Worm (Caenorhabditis elegans) whole organism, L3 larva: ENCODE results near the gene pqn-75.
"Not testable (repeated sequence)": the region's sequence is repeated elsewhere in the genome, so short reads cannot be mapped to it uniquely, and the experiment has no call there.

Experiments
- R02D3.7 ChIP-seq: fragments of 150-350 bp; optimal IDR thresholded peaks from 2 replicates; lab custom pipeline; 2014; ENCODE audit warnings: missing biosample characterization, missing genetic modification characterization
- aly-2 ChIP-seq: fragments of 150-350 bp; optimal IDR thresholded peaks from 2 replicates; lab custom pipeline; 2014; ENCODE audit warnings: missing biosample characterization, missing genetic modification characterization
- ama-1 ChIP-seq: fragments of 150-350 bp; optimal IDR thresholded peaks from 2 replicates; lab custom pipeline; 2018
- ceh-9 ChIP-seq: sonication (generic microtip); optimal IDR thresholded peaks from 2 replicates; lab custom pipeline; 2018; ENCODE audit warnings: missing biosample characterization, missing genetic modification characterization
- daf-12 ChIP-seq: fragments of 150-350 bp; optimal IDR thresholded peaks from 2 replicates; lab custom pipeline; 2014; ENCODE audit warnings: missing biosample characterization, missing genetic modification reagents, missing genetic modification characterization
- egl-5 ChIP-seq: fragments of 150-350 bp; optimal IDR thresholded peaks from 2 replicates; lab custom pipeline; 2017; ENCODE audit warnings: missing biosample characterization, missing genetic modification reagents, missing genetic modification characterization, inconsistent platforms
- elt-1 ChIP-seq: fragments of 150-350 bp; optimal IDR thresholded peaks from 2 replicates; lab custom pipeline; 2014; ENCODE audit warnings: missing biosample characterization, missing genetic modification characterization
- elt-2 ChIP-seq: sonication (generic microtip); optimal IDR thresholded peaks from 2 replicates; lab custom pipeline; 2016; ENCODE audit warnings: missing genetic modification reagents, mild to moderate bottlenecking, missing genetic modification characterization, missing compliant biosample characterization
- elt-3 ChIP-seq, 3 experiments: fragments of 150-350 bp in 1 of 3; sonication (generic microtip) in 2 of 3; optimal IDR thresholded peaks; 2 replicates in 2 of 3; 4 replicates in 1 of 3; lab custom pipeline; 2014 to 2017; ENCODE audit warnings: missing biosample characterization in 3 of 3, missing genetic modification characterization in 3 of 3
- eor-1 ChIP-seq, 2 experiments: fragments of 150-350 bp; optimal IDR thresholded peaks; 2 replicates each; lab custom pipeline; 2014 to 2018; ENCODE audit warnings: missing biosample characterization in 2 of 2, missing genetic modification characterization in 2 of 2
- fkh-10 ChIP-seq: sonication (generic microtip); optimal IDR thresholded peaks from 2 replicates; lab custom pipeline; 2017; ENCODE audit warnings: missing biosample characterization, missing genetic modification reagents, missing genetic modification characterization
- jun-1 ChIP-seq: fragments of 150-350 bp; optimal IDR thresholded peaks from 2 replicates; lab custom pipeline; 2014; ENCODE audit warnings: missing biosample characterization, missing genetic modification reagents, missing genetic modification characterization
- mdl-1 ChIP-seq: fragments of 150-350 bp; optimal IDR thresholded peaks from 2 replicates; lab custom pipeline; 2014; ENCODE audit warnings: missing biosample characterization, missing genetic modification characterization
- nhr-11 ChIP-seq: fragments of 150-350 bp; optimal IDR thresholded peaks from 2 replicates; lab custom pipeline; 2014; ENCODE audit warnings: missing biosample characterization, missing genetic modification characterization
- nhr-12 ChIP-seq: fragments of 150-350 bp; optimal IDR thresholded peaks from 2 replicates; lab custom pipeline; 2014; ENCODE audit warnings: missing biosample characterization, missing genetic modification characterization
- nhr-23 ChIP-seq: fragments of 150-350 bp; optimal IDR thresholded peaks from 2 replicates; lab custom pipeline; 2014; ENCODE audit warnings: missing biosample characterization, missing genetic modification reagents, missing genetic modification characterization
- nhr-25 ChIP-seq: sonication (generic microtip); optimal IDR thresholded peaks from 2 replicates; lab custom pipeline; 2017; ENCODE audit warnings: missing biosample characterization, missing genetic modification characterization
- nhr-67 ChIP-seq: fragments of 150-350 bp; optimal IDR thresholded peaks from 2 replicates; lab custom pipeline; 2014; ENCODE audit warnings: missing biosample characterization, missing genetic modification characterization
- pha-4 ChIP-seq: fragments of 150-350 bp; optimal IDR thresholded peaks from 2 replicates; lab custom pipeline; 2014; ENCODE audit warnings: missing biosample characterization, missing genetic modification reagents, missing genetic modification characterization
- pqm-1 ChIP-seq: fragments of 150-350 bp; optimal IDR thresholded peaks from 2 replicates; lab custom pipeline; 2017; ENCODE audit warnings: missing biosample characterization, missing genetic modification characterization, inconsistent platforms
- sea-2 ChIP-seq: fragments of 150-350 bp; sonication (generic microtip); optimal IDR thresholded peaks from 4 replicates; lab custom pipeline; 2014; ENCODE audit warnings: missing biosample characterization, missing genetic modification reagents, missing genetic modification characterization
- skn-1 ChIP-seq: fragments of 150-350 bp; optimal IDR thresholded peaks from 2 replicates; lab custom pipeline; 2014; ENCODE audit warnings: missing biosample characterization, missing genetic modification characterization
- tbx-2 ChIP-seq: sonication (generic microtip); optimal IDR thresholded peaks from 2 replicates; lab custom pipeline; 2016; ENCODE audit warnings: mild to moderate bottlenecking, missing genetic modification characterization, missing compliant biosample characterization
- unc-39 ChIP-seq: sonication (generic microtip); optimal IDR thresholded peaks from 4 replicates; lab custom pipeline; 2017; ENCODE audit warnings: missing biosample characterization, missing genetic modification characterization
- unc-62 ChIP-seq: fragments of 150-350 bp; sonication (generic microtip); optimal IDR thresholded peaks from 4 replicates; lab custom pipeline; 2014; ENCODE audit warnings: missing biosample characterization, missing genetic modification reagents, missing genetic modification characterization
- ztf-11 ChIP-seq: fragments of 150-350 bp; optimal IDR thresholded peaks from 2 replicates; lab custom pipeline; 2014; ENCODE audit warnings: missing biosample characterization, missing genetic modification characterization

pqn-75 gene

ce11 chrIV:4114526-4114925, 42.4 kb downstream of the pqn-75 start, which contains the start of gene F49F1.15:
TSS of gene F49F1.15 (minus strand) at chrIV:4114626.
- TF ChIP-seq egl-5 (tag; lab: Kevin White, UChicago) = no peak
- no peak for TF ChIP-seq aly-2
- no peak for TF ChIP-seq fkh-10 (GFP tag; lab: Kevin White, UChicago)
- no peak for TF ChIP-seq R02D3.7 (tag; lab: Kevin White, UChicago)
- no peak for TF ChIP-seq nhr-25
- TF ChIP-seq nhr-12 (tag; lab: Kevin White, UChicago) = no peak
- TF ChIP-seq nhr-23 (tag; lab: Kevin White, UChicago) = no peak
- TF ChIP-seq ztf-11 (tag; lab: Kevin White, UChicago) = no peak
- no peak for TF ChIP-seq elt-3 (tag; optimal IDR thresholded peaks at IDR 0.05; lab: Kevin White, UChicago)

DNA sequence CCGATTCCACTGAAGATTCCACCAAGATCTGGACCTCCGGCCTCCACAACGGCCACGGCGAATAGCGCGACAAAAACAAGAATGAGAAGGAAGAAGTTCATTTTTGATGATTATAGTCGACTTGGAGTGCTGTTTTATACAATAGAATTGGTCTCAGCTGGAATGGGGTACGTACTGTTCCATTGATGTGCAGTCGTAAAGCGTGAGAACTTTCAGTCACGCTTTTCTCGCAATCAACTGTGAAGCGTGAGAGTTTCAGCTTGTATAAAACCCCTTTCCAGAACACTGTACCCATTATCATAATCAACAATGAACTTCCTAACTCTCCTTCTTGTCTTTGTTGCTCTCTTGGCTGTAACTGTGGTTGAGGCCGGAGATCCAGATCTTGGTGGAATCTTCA, 43.5 kb downstream of the pqn-75 start, which contains the start of the genes F49F1.4 and F49F1.2:
Gene F49F1.4 (minus strand): TSS at position 101 of the 400 bp plus-strand sequence.
Gene F49F1.2 (plus strand): TSS at position 310 of the 400 bp plus-strand sequence.
- TF ChIP-seq ama-1 (lab: Kevin White, UChicago) = no peak
- no peak for TF ChIP-seq eor-1 (tag; optimal IDR thresholded peaks at IDR 0.05; lab: Kevin White, UChicago)
- TF ChIP-seq jun-1 (tag; lab: Kevin White, UChicago) = no peak
- TF ChIP-seq nhr-67 = no peak
- no peak for TF ChIP-seq skn-1 (tag; lab: Kevin White, UChicago)
- TF ChIP-seq pha-4 = no peak
- no peak for TF ChIP-seq fkh-10 (GFP tag; lab: Kevin White, UChicago)
- TF ChIP-seq elt-2 (tag; lab: Kevin White, UChicago) = no peak
- TF ChIP-seq nhr-11 = no peak
- TF ChIP-seq unc-62 (GFP tag; lab: Kevin White, UChicago) = no peak
- TF ChIP-seq elt-1 (tag; lab: Kevin White, UChicago) = no peak

DNA sequence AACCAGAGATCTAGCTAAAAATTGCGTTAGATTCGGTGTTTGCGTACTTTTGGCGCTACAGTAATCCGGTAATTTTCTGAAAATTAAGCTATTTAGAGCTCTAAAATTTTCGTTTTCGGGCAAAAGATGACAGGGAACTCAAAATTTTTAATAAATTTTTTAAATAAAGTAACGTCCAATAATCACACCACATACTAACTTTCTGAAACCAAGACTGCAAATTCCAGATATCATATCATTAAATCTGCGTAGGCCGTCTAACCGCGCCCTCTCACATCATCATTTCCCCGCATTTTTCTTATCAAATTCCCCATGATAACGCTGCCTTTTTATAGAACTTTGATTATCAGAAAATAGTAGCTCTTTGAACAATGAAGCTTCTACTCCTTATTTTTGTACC, 45.3 kb downstream of the pqn-75 start, which contains the start of gene drd-50:
Gene drd-50 (plus strand): TSS at position 301 of the 400 bp plus-strand sequence.
- no peak for TF ChIP-seq egl-5 (tag; lab: Kevin White, UChicago)
- TF ChIP-seq elt-2 (tag; lab: Kevin White, UChicago) = peak; percentile 65

- TF ChIP-seq ceh-9 (no peak), mdl-1 (tag; lab: Kevin White, UChicago) (no peak), fkh-10 (GFP tag; lab: Kevin White, UChicago) (no peak), elt-2 (tag; lab: Kevin White, UChicago) (peak; percentile 63)
- TF ChIP-seq, all 47 proteins: peak for 1
Observed at ce11 chrIV:4120263-4120662, 48.1 kb downstream of the pqn-75 start, which contains the start of gene F49F1.5. TSS of gene F49F1.5 (minus strand) at chrIV:4120415.

ce11 chrIV:4121055-4121454, 48.9 kb downstream of the pqn-75 start:
- TF ChIP-seq elt-2 (tag; lab: Kevin White, UChicago) (peak; percentile 77), aly-2 (no peak), pha-4 (no peak), pqm-1 (tag; lab: Kevin White, UChicago) (peak; percentile 31)

DNA sequence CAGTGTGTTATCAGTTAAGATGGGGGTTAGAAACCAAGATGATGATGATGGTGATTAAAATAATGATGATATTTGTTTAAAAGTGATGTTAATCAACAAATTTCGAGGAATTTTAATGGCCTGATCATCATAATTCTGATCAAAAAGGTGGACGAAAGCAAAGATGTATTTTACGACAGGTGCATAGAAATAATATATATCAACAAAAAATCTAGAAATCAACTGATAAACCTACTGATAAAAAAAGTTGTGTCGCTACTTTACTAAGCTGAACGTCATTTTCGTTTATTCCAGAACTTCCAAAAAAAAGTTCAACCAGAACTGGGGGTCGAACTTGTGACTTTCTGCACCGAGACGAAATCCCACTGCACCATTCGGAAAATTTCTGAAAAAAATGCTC, 51.0 kb downstream of the pqn-75 start, which contains the start of gene mul-1:
Gene mul-1 (minus strand): TSS at position 84 of the 400 bp plus-strand sequence.
- TF ChIP-seq sea-2 (GFP tag; lab: Kevin White, UChicago) (no peak), elt-2 (tag; lab: Kevin White, UChicago) (peak; percentile 69)

ce11 chrIV:4125657-4126056, 53.5 kb downstream of the pqn-75 start, which contains the start of gene F49F1.7:
TSS of gene F49F1.7 (minus strand) at chrIV:4125757.
- TF ChIP-seq tbx-2 (tag; lab: Kevin White, UChicago); unc-39; daf-12 (tag; lab: Kevin White, UChicago): not testable (repeated sequence)
